Worm (Caenorhabditis elegans): ENCODE measurements around the gene arrd-14.

ce11 chrII:13722763-13723162, 29.4 kb upstream of the arrd-14 start, which contains the start of gene Y54G9A.5:
- no peak for TF ChIP-seq lir-1 (GFP tag; conservative IDR thresholded peaks at IDR 0.05)
- TF ChIP-seq pha-4 (tag; optimal IDR thresholded peaks at IDR 0.05): no peak
- TF ChIP-seq lin-26 (GFP tag; IDR thresholded peaks at IDR 0.05): no peak
- no peak for TF ChIP-seq madf-10 (tag; optimal IDR thresholded peaks at IDR 0.05)
- peak; percentile 85 for TF ChIP-seq efl-1 (GFP tag; optimal IDR thresholded peaks at IDR 0.05)
- no peak for TF ChIP-seq unc-62 (GFP tag; optimal IDR thresholded peaks at IDR 0.05)
- no peak for TF ChIP-seq nfya-1 (tag; optimal IDR thresholded peaks at IDR 0.05; ENCODE audit: borderline replicate concordance, insufficient read depth)
- TF ChIP-seq Y95B8A.8 (GFP tag; IDR thresholded peaks at IDR 0.05): no peak
- peak; percentile 63 for TF ChIP-seq madf-8 (GFP tag; conservative IDR thresholded peaks at IDR 0.05)

Data from whole organism, young adult.